Worm (Caenorhabditis elegans) whole organism, L4 larva: Measurements from ENCODE around the gene trpp-4.
A peak's percentile ranks its signal among the peaks of the same experiment; 100 is the strongest.

ENCODE experiments used
- F26F4.8 ChIP-seq: fragments of 200-800 bp; sonication (Bioruptor generic); conservative IDR thresholded peaks from 2 replicates; pipeline ENCODE4 v1.3.6; 2022; ENCODE audit warnings: missing genetic modification characterization, missing compliant biosample characterization
- Y48G9A.11 ChIP-seq: fragments of 200-800 bp; sonication (Bioruptor generic); IDR thresholded peaks from 2 replicates; pipeline ENCODE4 v1.3.6; 2022; ENCODE audit warnings: missing genetic modification reagents, missing genetic modification characterization, missing compliant biosample characterization
- Y5F2A.4 ChIP-seq: fragments of 200-800 bp; sonication (Bioruptor generic); optimal IDR thresholded peaks from 2 replicates; lab custom pipeline; 2018; ENCODE audit warnings: mild to moderate bottlenecking, missing genetic modification characterization, missing compliant biosample characterization
- aha-1 ChIP-seq: fragments of 150-350 bp; peaks from one replicate; lab custom pipeline; 2014; ENCODE audit warnings: missing biosample characterization, missing genetic modification characterization
- aly-2 ChIP-seq: sonication (generic microtip); optimal IDR thresholded peaks from 2 replicates; lab custom pipeline; 2018; ENCODE audit warnings: missing biosample characterization, missing genetic modification characterization
- arid-1 ChIP-seq: fragments of 200-800 bp; sonication (Bioruptor generic); conservative IDR thresholded peaks from 2 replicates; pipeline ENCODE4 v1.3.6; 2022; ENCODE audit warnings: missing genetic modification reagents, missing genetic modification characterization, missing compliant biosample characterization
- attf-4 ChIP-seq: sonication (generic microtip); optimal IDR thresholded peaks from 3 replicates; lab custom pipeline; 2017; ENCODE audit warnings: missing biosample characterization, missing genetic modification characterization
- ceh-32 ChIP-seq: sonication (generic microtip); optimal IDR thresholded peaks from 2 replicates; lab custom pipeline; 2016; ENCODE audit warnings: mild to moderate bottlenecking, missing genetic modification characterization, missing compliant biosample characterization; ENCODE audit not compliant: poor library complexity
- ces-1 ChIP-seq: fragments of 150-350 bp; sonication (generic microtip); optimal IDR thresholded peaks from 4 replicates; lab custom pipeline; 2014; ENCODE audit warnings: missing biosample characterization, missing genetic modification reagents, missing genetic modification characterization
- cey-2 ChIP-seq: sonication (generic microtip); optimal IDR thresholded peaks from 3 replicates; lab custom pipeline; 2017; ENCODE audit warnings: missing genetic modification characterization, mild to moderate bottlenecking, missing compliant biosample characterization, antibody characterized with exemption, borderline replicate concordance; ENCODE audit not compliant: insufficient read depth
- ctbp-1 ChIP-seq: fragments of 200-800 bp; sonication (Bioruptor generic); IDR thresholded peaks from 2 replicates; pipeline ENCODE4 v1.3.6; 2022; ENCODE audit warnings: missing genetic modification reagents, missing genetic modification characterization, missing compliant biosample characterization
- daf-16 ChIP-seq, 3 experiments: sonication (generic microtip); optimal IDR thresholded peaks; 2 replicates each; lab custom pipeline; 2016 to 2017; ENCODE audit warnings: missing genetic modification characterization in 3 of 3, missing genetic modification reagents in 3 of 3, mild to moderate bottlenecking in 2 of 3, missing compliant biosample characterization in 2 of 3, missing biosample characterization in 1 of 3, moderate library complexity in 1 of 3
- dmd-6 ChIP-seq: fragments of 200-800 bp; sonication (Bioruptor generic); IDR thresholded peaks from 2 replicates; pipeline ENCODE4 v1.3.6; 2022; ENCODE audit warnings: missing genetic modification reagents, missing genetic modification characterization, missing compliant biosample characterization
- dmd-8 ChIP-seq: fragments of 200-800 bp; sonication (Bioruptor generic); IDR thresholded peaks from 2 replicates; pipeline ENCODE4 v1.3.6; 2022; ENCODE audit warnings: missing genetic modification characterization, missing compliant biosample characterization
- dmd-9 ChIP-seq: fragments of 200-800 bp; sonication (Bioruptor generic); IDR thresholded peaks from 2 replicates; pipeline ENCODE4 v1.3.6; 2022; ENCODE audit warnings: missing genetic modification reagents, missing genetic modification characterization, missing compliant biosample characterization
- dpl-1 ChIP-seq: fragments of 150-350 bp; optimal IDR thresholded peaks from 2 replicates; lab custom pipeline; 2014; ENCODE audit warnings: missing biosample characterization, missing genetic modification reagents, missing genetic modification characterization
- dve-1 ChIP-seq: sonication (generic microtip); optimal IDR thresholded peaks from 2 replicates; lab custom pipeline; 2017; ENCODE audit warnings: antibody characterized with exemption, mild to moderate bottlenecking, missing genetic modification characterization, missing compliant biosample characterization; ENCODE audit not compliant: insufficient read depth
- egl-27 ChIP-seq: sonication (generic microtip); optimal IDR thresholded peaks from 3 replicates; lab custom pipeline; 2017; ENCODE audit warnings: missing biosample characterization, missing genetic modification reagents, missing genetic modification characterization
- fos-1 ChIP-seq: fragments of 150-350 bp; optimal IDR thresholded peaks from 2 replicates; lab custom pipeline; 2014; ENCODE audit warnings: missing biosample characterization, missing genetic modification characterization
- gei-8 ChIP-seq: fragments of 200-800 bp; sonication (Bioruptor generic); optimal IDR thresholded peaks from 2 replicates; lab custom pipeline; 2018; ENCODE audit warnings: mild to moderate bottlenecking, missing genetic modification characterization, missing compliant biosample characterization
- hlh-11 ChIP-seq: fragments of 200-800 bp; sonication (Bioruptor generic); optimal IDR thresholded peaks from 2 replicates; lab custom pipeline; 2018; ENCODE audit warnings: mild to moderate bottlenecking, missing genetic modification characterization, missing compliant biosample characterization
- hlh-30 ChIP-seq: sonication (generic microtip); optimal IDR thresholded peaks from 2 replicates; lab custom pipeline; 2017; ENCODE audit warnings: antibody characterized with exemption, mild to moderate bottlenecking, missing genetic modification characterization, missing compliant biosample characterization; ENCODE audit not compliant: insufficient read depth
- lim-7 ChIP-seq: fragments of 200-800 bp; sonication (Bioruptor generic); IDR thresholded peaks from 2 replicates; pipeline ENCODE4 v1.3.6; 2022; ENCODE audit warnings: missing genetic modification characterization, missing compliant biosample characterization
- lin-13 ChIP-seq: fragments of 150-350 bp; optimal IDR thresholded peaks from 2 replicates; lab custom pipeline; 2014; ENCODE audit warnings: missing biosample characterization, missing genetic modification reagents, missing genetic modification characterization
- lir-3 ChIP-seq: sonication (generic microtip); optimal IDR thresholded peaks from 2 replicates; lab custom pipeline; 2016; ENCODE audit warnings: mild to moderate bottlenecking, missing genetic modification characterization, missing compliant biosample characterization
- lsy-2 ChIP-seq, 2 experiments: fragments of 150-350 bp in 1 of 2; sonication (generic microtip) in 1 of 2; optimal IDR thresholded peaks; 2 replicates each; lab custom pipeline; 2014 to 2017; ENCODE audit warnings: missing biosample characterization in 2 of 2, missing genetic modification characterization in 2 of 2
- madf-5 ChIP-seq, 2 experiments: fragments of 200-800 bp; sonication (Bioruptor generic); IDR thresholded peaks; 2 replicates each; pipeline ENCODE4 v1.3.6; 2022; ENCODE audit warnings: missing compliant biosample characterization in 2 of 2, missing genetic modification characterization in 2 of 2
- madf-9 ChIP-seq: fragments of 200-800 bp; sonication (Bioruptor generic); conservative IDR thresholded peaks from 2 replicates; pipeline ENCODE4 v1.3.6; 2022; ENCODE audit warnings: missing genetic modification reagents, missing genetic modification characterization, missing compliant biosample characterization
- mdt-29 ChIP-seq: fragments of 200-800 bp; sonication (Bioruptor generic); IDR thresholded peaks from 2 replicates; pipeline ENCODE4 v1.3.6; 2022; ENCODE audit warnings: missing genetic modification reagents, missing genetic modification characterization, missing compliant biosample characterization
- nhr-111 ChIP-seq: fragments of 200-800 bp; sonication (Bioruptor generic); optimal IDR thresholded peaks from 2 replicates; lab custom pipeline; 2018; ENCODE audit warnings: mild to moderate bottlenecking, missing genetic modification characterization, missing compliant biosample characterization
- nhr-28 ChIP-seq: fragments of 150-350 bp; optimal IDR thresholded peaks from 2 replicates; lab custom pipeline; 2014; ENCODE audit warnings: missing biosample characterization, missing genetic modification characterization
- nhr-76 ChIP-seq: fragments of 150-350 bp; optimal IDR thresholded peaks from 2 replicates; lab custom pipeline; 2014; ENCODE audit warnings: missing biosample characterization, missing genetic modification characterization
- nhr-77 ChIP-seq: fragments of 150-350 bp; optimal IDR thresholded peaks from 2 replicates; lab custom pipeline; 2014; ENCODE audit warnings: missing biosample characterization, missing genetic modification characterization
- php-3 ChIP-seq: fragments of 200-800 bp; sonication (Bioruptor generic); IDR thresholded peaks from 2 replicates; pipeline ENCODE4 v1.3.6; 2022; ENCODE audit warnings: missing genetic modification reagents, missing genetic modification characterization, missing compliant biosample characterization
- pqm-1 ChIP-seq: sonication (generic microtip); optimal IDR thresholded peaks from 2 replicates; lab custom pipeline; 2017; ENCODE audit warnings: missing biosample characterization, missing genetic modification characterization
- spr-1 ChIP-seq: sonication (generic microtip); optimal IDR thresholded peaks from 2 replicates; lab custom pipeline; 2016; ENCODE audit warnings: mild to moderate bottlenecking, missing genetic modification characterization, missing compliant biosample characterization
- tag-97 ChIP-seq: fragments of 200-800 bp; sonication (Bioruptor generic); IDR thresholded peaks from 2 replicates; pipeline ENCODE4 v1.3.6; 2022; ENCODE audit warnings: missing genetic modification characterization, missing compliant biosample characterization
- unc-130 ChIP-seq: sonication (generic microtip); optimal IDR thresholded peaks from 2 replicates; lab custom pipeline; 2016; ENCODE audit warnings: missing genetic modification reagents, missing genetic modification characterization, missing compliant biosample characterization
- unc-39 ChIP-seq: sonication (generic microtip); optimal IDR thresholded peaks from 2 replicates; lab custom pipeline; 2017; ENCODE audit warnings: missing biosample characterization, missing genetic modification characterization
- unc-62 ChIP-seq, 3 experiments: fragments of 150-350 bp in 1 of 3; sonication (generic microtip); optimal IDR thresholded peaks in 2 of 3; peaks in 1 of 3; 1 replicate in 1 of 3; 2 replicates in 2 of 3; lab custom pipeline; 2014 to 2017; ENCODE audit warnings: missing biosample characterization in 3 of 3, missing genetic modification characterization in 3 of 3, missing genetic modification reagents in 3 of 3, missing genotype in 1 of 3
- zag-1 ChIP-seq: fragments of 150-350 bp; optimal IDR thresholded peaks from 2 replicates; lab custom pipeline; 2014; ENCODE audit warnings: missing biosample characterization, missing genetic modification characterization
- zfp-2 ChIP-seq: sonication (generic microtip); optimal IDR thresholded peaks from 2 replicates; lab custom pipeline; 2016; ENCODE audit warnings: mild to moderate bottlenecking, missing genetic modification characterization, missing compliant biosample characterization
- zfp-3 ChIP-seq: fragments of 200-800 bp; sonication (Bioruptor generic); conservative IDR thresholded peaks from 2 replicates; pipeline ENCODE4 v1.3.6; 2022; ENCODE audit warnings: missing genetic modification reagents, missing genetic modification characterization, missing compliant biosample characterization
- ztf-11 ChIP-seq: fragments of 150-350 bp; optimal IDR thresholded peaks from 2 replicates; lab custom pipeline; 2014; ENCODE audit warnings: missing biosample characterization, missing genetic modification characterization

The trpp-4 gene

ce11 chrV:9382538-9383328 is 17.4 kb upstream of the trpp-4 start (continued):
- TF ChIP-seq ztf-11 (tag; lab: Kevin White, UChicago) = no peak
- TF ChIP-seq lim-7 (GFP tag; lab: Robert Waterston, UW) = no peak
- TF ChIP-seq unc-39 (tag; lab: Kevin White, UChicago) = no peak
- TF ChIP-seq Y48G9A.11 (GFP tag; lab: Robert Waterston, UW) = peak; percentile 86
- TF ChIP-seq lin-13 (GFP tag; lab: Kevin White, UChicago) = no peak
- TF ChIP-seq F26F4.8 = no peak
- TF ChIP-seq hlh-30 (tag; lab: Kevin White, UChicago) = peak; percentile 28
- TF ChIP-seq dpl-1 (GFP tag; lab: Kevin White, UChicago) = peak; percentile 4
- TF ChIP-seq dmd-6 (GFP tag; lab: Robert Waterston, UW) = 0 out of 2 replicates have a peak, but pooled peaks have one; percentile 20
- peak; percentile 47; the same call in 1 of the 2 replicates for TF ChIP-seq mdt-29 (GFP tag; lab: Robert Waterston, UW)
- TF ChIP-seq php-3 (GFP tag; lab: Robert Waterston, UW) = no peak
- TF ChIP-seq tag-97 (GFP tag; lab: Robert Waterston, UW) = no peak
- no peak for TF ChIP-seq madf-9 (GFP tag; lab: Robert Waterston, UW)
- no peak for TF ChIP-seq spr-1 (tag; lab: Kevin White, UChicago)
- TF ChIP-seq egl-27 (tag; lab: Kevin White, UChicago) = no peak
- TF ChIP-seq zfp-2 (tag; lab: Kevin White, UChicago) = no peak
- no peak for TF ChIP-seq hlh-11 (tag; lab: Kevin White, UChicago)
- no peak for TF ChIP-seq zag-1 (tag; lab: Kevin White, UChicago)
- TF ChIP-seq dmd-9 (GFP tag; lab: Robert Waterston, UW) = no peak
- no peak for TF ChIP-seq cey-2 (tag; lab: Kevin White, UChicago)
- TF ChIP-seq ctbp-1 (GFP tag; lab: Robert Waterston, UW) = no peak
- no peak for TF ChIP-seq Y5F2A.4 (GFP tag; lab: Kevin White, UChicago)
- no peak for TF ChIP-seq unc-62 (GFP tag; optimal IDR thresholded peaks at IDR 0.05 in 1 of 2; lab: Kevin White, UChicago)
- no peak for TF ChIP-seq unc-62 (tag; optimal IDR thresholded peaks at IDR 0.05; lab: Kevin White, UChicago)
- no peak for TF ChIP-seq nhr-111 (GFP tag; lab: Kevin White, UChicago)
- TF ChIP-seq dmd-8 (GFP tag; lab: Robert Waterston, UW) = no peak
- TF ChIP-seq arid-1 (GFP tag; lab: Robert Waterston, UW) = no peak
- no peak for TF ChIP-seq ceh-32
- no peak for TF ChIP-seq madf-5 (GFP tag; IDR thresholded peaks at IDR 0.05; lab: Robert Waterston, UW)
- TF ChIP-seq gei-8 (GFP tag; lab: Kevin White, UChicago) = no peak
- no peak for TF ChIP-seq aha-1 (tag; lab: Kevin White, UChicago)
- TF ChIP-seq ces-1 (GFP tag; lab: Kevin White, UChicago) = no peak
- TF ChIP-seq nhr-77 = no peak
- TF ChIP-seq attf-4 = no peak
- peak; percentile 13 for TF ChIP-seq pqm-1 (tag; lab: Kevin White, UChicago)
- TF ChIP-seq unc-130 (GFP tag; lab: Kevin White, UChicago) = peak; percentile 68
- TF ChIP-seq zfp-3 (GFP tag; lab: Robert Waterston, UW) = no peak
- TF ChIP-seq fos-1 = no peak
- no peak for TF ChIP-seq lsy-2 (tag; optimal IDR thresholded peaks at IDR 0.05; lab: Kevin White, UChicago)
- no peak for TF ChIP-seq lir-3 (tag; lab: Kevin White, UChicago)
- TF ChIP-seq nhr-76 (tag; lab: Kevin White, UChicago) = no peak
- peak; percentile 8 for TF ChIP-seq dve-1 (tag; lab: Kevin White, UChicago)
- TF ChIP-seq nhr-28 (tag; lab: Kevin White, UChicago) = peak; percentile 8
- TF ChIP-seq aly-2 (tag; lab: Kevin White, UChicago) = no peak
- no peak for TF ChIP-seq daf-16 (GFP tag; optimal IDR thresholded peaks at IDR 0.05; lab: Kevin White, UChicago)
- TF ChIP-seq daf-16 (tag; optimal IDR thresholded peaks at IDR 0.05; lab: Kevin White, UChicago) = peak; percentile 60
